Fruit fly (Drosophila melanogaster) whole organism, prepupa: ENCODE measurements around the gene CanA-14F.

Experiments used
- Blimp-1 ChIP-seq: fragments of 200-800 bp; sonication (Bioruptor generic); optimal IDR thresholded peaks from 3 replicates; lab custom pipeline; 2017; ENCODE audit warnings: missing biosample characterization, missing genetic modification characterization, mild to moderate bottlenecking, moderate library complexity, missing genetic modification reagents
- CG10631 ChIP-seq: fragments of 200-800 bp; sonication (Bioruptor generic); optimal IDR thresholded peaks from 2 replicates; lab custom pipeline; 2016; ENCODE audit warnings: missing biosample characterization, missing genetic modification characterization
- CG10669 ChIP-seq: fragments of 200-800 bp; sonication (Bioruptor generic); optimal IDR thresholded peaks from 3 replicates; lab custom pipeline; 2018; ENCODE audit warnings: missing biosample characterization, mild to moderate bottlenecking, missing genetic modification characterization, moderate library complexity
- CG11294 ChIP-seq: fragments of 200-800 bp; sonication (Bioruptor generic); IDR thresholded peaks from 2 replicates; pipeline ENCODE4 v1.3.6; 2022; ENCODE audit warnings: missing biosample characterization, missing genetic modification characterization
- CG11902 ChIP-seq: fragments of 200-800 bp; sonication (Bioruptor generic); optimal IDR thresholded peaks from 3 replicates; lab custom pipeline; 2016; ENCODE audit warnings: missing biosample characterization, missing genetic modification characterization
- CG15336 ChIP-seq: fragments of 200-800 bp; sonication (Bioruptor generic); IDR thresholded peaks from 2 replicates; pipeline ENCODE4 v1.3.6; 2022; ENCODE audit warnings: missing biosample characterization, missing genetic modification characterization
- CG1621 ChIP-seq: fragments of 200-800 bp; sonication (Bioruptor generic); optimal IDR thresholded peaks from 3 replicates; lab custom pipeline; 2018; ENCODE audit warnings: missing biosample characterization, mild to moderate bottlenecking, missing genetic modification characterization
- CG16779 ChIP-seq: fragments of 200-800 bp; sonication (Bioruptor generic); optimal IDR thresholded peaks from 3 replicates; lab custom pipeline; 2017; ENCODE audit warnings: missing biosample characterization, mild to moderate bottlenecking, missing genetic modification characterization
- CG31627 ChIP-seq: fragments of 200-800 bp; sonication (Bioruptor generic); optimal IDR thresholded peaks from 3 replicates; lab custom pipeline; 2016; ENCODE audit warnings: missing biosample characterization, missing genetic modification characterization
- CG32006 ChIP-seq: fragments of 200-800 bp; sonication (Bioruptor generic); optimal IDR thresholded peaks from 3 replicates; lab custom pipeline; 2017; ENCODE audit warnings: missing biosample characterization, mild to moderate bottlenecking, missing genetic modification characterization
- CG6163 ChIP-seq: fragments of 200-800 bp; sonication (Bioruptor generic); IDR thresholded peaks from 3 replicates; pipeline ENCODE4 v1.3.6; 2022; ENCODE audit warnings: missing biosample characterization, missing genetic modification characterization
- CG6276 ChIP-seq: fragments of 200-800 bp; sonication (Bioruptor generic); optimal IDR thresholded peaks from 2 replicates; lab custom pipeline; 2017; ENCODE audit warnings: missing biosample characterization, mild to moderate bottlenecking, missing genetic modification characterization
- CG6854 ChIP-seq: fragments of 200-800 bp; sonication (Bioruptor generic); optimal IDR thresholded peaks from 2 replicates; lab custom pipeline; 2017; ENCODE audit warnings: missing biosample characterization, mild to moderate bottlenecking, missing genetic modification characterization
- CG7368 ChIP-seq: fragments of 200-800 bp; sonication (Bioruptor generic); optimal IDR thresholded peaks from 3 replicates; lab custom pipeline; 2016; ENCODE audit warnings: missing biosample characterization, missing genetic modification characterization
- CG8119 ChIP-seq: fragments of 200-800 bp; sonication (Bioruptor generic); IDR thresholded peaks from 3 replicates; pipeline ENCODE4 v1.3.6; 2022; ENCODE audit warnings: missing biosample characterization, missing genetic modification characterization
- CG8319 ChIP-seq: fragments of 200-800 bp; sonication (Bioruptor generic); optimal IDR thresholded peaks from 3 replicates; lab custom pipeline; 2016; ENCODE audit warnings: missing biosample characterization, missing genetic modification characterization
- CG8632 ChIP-seq: fragments of 200-800 bp; sonication (Bioruptor generic); optimal IDR thresholded peaks from 3 replicates; lab custom pipeline; 2016; ENCODE audit warnings: missing biosample characterization, missing genetic modification characterization
- CG9139 ChIP-seq: fragments of 200-800 bp; sonication (Bioruptor generic); optimal IDR thresholded peaks from 3 replicates; lab custom pipeline; 2017; ENCODE audit warnings: missing biosample characterization, mild to moderate bottlenecking, missing genetic modification characterization
- Eip75B ChIP-seq: fragments of 200-800 bp; sonication (Bioruptor generic); optimal IDR thresholded peaks from 3 replicates; lab custom pipeline; 2016; ENCODE audit warnings: missing biosample characterization, missing genetic modification characterization
- Eip78C ChIP-seq: fragments of 200-800 bp; sonication (Bioruptor generic); peaks from one replicate; lab custom pipeline; 2016; ENCODE audit warnings: missing biosample characterization, missing genetic modification characterization
- Ets21C ChIP-seq: fragments of 200-800 bp; sonication (Bioruptor generic); optimal IDR thresholded peaks from 3 replicates; lab custom pipeline; 2016; ENCODE audit warnings: missing biosample characterization, missing genetic modification characterization
- Ets96B ChIP-seq: fragments of 200-800 bp; optimal IDR thresholded peaks from 2 replicates; lab custom pipeline; 2019; ENCODE audit warnings: missing biosample characterization, mild to moderate bottlenecking, missing genetic modification characterization, moderate library complexity
- Gug ChIP-seq: fragments of 200-800 bp; sonication (Bioruptor generic); IDR thresholded peaks from 2 replicates; pipeline ENCODE4 v1.3.6; 2022; ENCODE audit warnings: missing biosample characterization, missing genetic modification characterization
- Hr38 ChIP-seq: sonication (Bioruptor generic); optimal IDR thresholded peaks from 2 replicates; lab custom pipeline; 2016; ENCODE audit warnings: missing biosample characterization, missing genetic modification characterization
- Hr39 ChIP-seq: fragments of 200-800 bp; sonication (Bioruptor generic); optimal IDR thresholded peaks from 2 replicates; lab custom pipeline; 2016; ENCODE audit warnings: missing biosample characterization, missing genetic modification characterization
- Hr4 ChIP-seq: fragments of 200-800 bp; sonication (Bioruptor generic); optimal IDR thresholded peaks from 3 replicates; lab custom pipeline; 2016; ENCODE audit warnings: missing biosample characterization, missing genetic modification characterization
- Lpt ChIP-seq: fragments of 200-800 bp; sonication (Bioruptor generic); optimal IDR thresholded peaks from 3 replicates; lab custom pipeline; 2016; ENCODE audit warnings: missing biosample characterization, missing genetic modification characterization
- OdsH ChIP-seq: fragments of 200-800 bp; sonication (Bioruptor generic); optimal IDR thresholded peaks from 3 replicates; lab custom pipeline; 2016; ENCODE audit warnings: missing biosample characterization, missing genetic modification characterization
- Sox102F ChIP-seq: fragments of 200-800 bp; sonication (Bioruptor generic); optimal IDR thresholded peaks from 2 replicates; lab custom pipeline; 2016; ENCODE audit warnings: missing biosample characterization, mild to moderate bottlenecking, missing genetic modification characterization
- Sox14 ChIP-seq: fragments of 200-800 bp; sonication (Bioruptor generic); optimal IDR thresholded peaks from 3 replicates; lab custom pipeline; 2016; ENCODE audit warnings: missing biosample characterization, missing genetic modification characterization
- Sox15 ChIP-seq: fragments of 200-800 bp; sonication (Bioruptor generic); optimal IDR thresholded peaks from 3 replicates; lab custom pipeline; 2016; ENCODE audit warnings: missing biosample characterization, missing genetic modification characterization
- achi ChIP-seq: fragments of 200-800 bp; sonication (Bioruptor generic); optimal IDR thresholded peaks from 3 replicates; lab custom pipeline; 2016; ENCODE audit warnings: missing biosample characterization, missing genetic modification characterization
- acj6 ChIP-seq: fragments of 200-800 bp; sonication (Bioruptor generic); optimal IDR thresholded peaks from 3 replicates; lab custom pipeline; 2016; ENCODE audit warnings: missing biosample characterization, missing genetic modification characterization
- cyc ChIP-seq: fragments of 200-800 bp; sonication (Bioruptor generic); optimal IDR thresholded peaks from 3 replicates; lab custom pipeline; 2016; ENCODE audit warnings: missing biosample characterization, missing genetic modification characterization
- dac ChIP-seq: fragments of 200-800 bp; sonication (Bioruptor generic); optimal IDR thresholded peaks from 2 replicates; lab custom pipeline; 2017; ENCODE audit warnings: missing biosample characterization, mild to moderate bottlenecking, missing genetic modification characterization
- dsx ChIP-seq: fragments of 200-800 bp; optimal IDR thresholded peaks from 3 replicates; lab custom pipeline; 2019; ENCODE audit warnings: missing biosample characterization, mild to moderate bottlenecking, missing genetic modification characterization, moderate library complexity; ENCODE audit not compliant: poor library complexity, severe bottlenecking
- eg ChIP-seq: fragments of 200-800 bp; sonication (Bioruptor generic); IDR thresholded peaks from 3 replicates; pipeline ENCODE4 v1.3.6; 2022; ENCODE audit warnings: missing biosample characterization, missing genetic modification characterization
- esn ChIP-seq: fragments of 200-800 bp; sonication (Bioruptor generic); optimal IDR thresholded peaks from 2 replicates; lab custom pipeline; 2016; ENCODE audit warnings: missing biosample characterization, mild to moderate bottlenecking, missing genetic modification characterization, moderate library complexity
- fd85E ChIP-seq: fragments of 200-800 bp; sonication (Bioruptor generic); optimal IDR thresholded peaks from 3 replicates; lab custom pipeline; 2016; ENCODE audit warnings: missing biosample characterization, missing genetic modification characterization
- fkh ChIP-seq: fragments of 200-800 bp; sonication (Bioruptor generic); optimal IDR thresholded peaks from 3 replicates; lab custom pipeline; 2017; ENCODE audit warnings: missing biosample characterization, mild to moderate bottlenecking, missing genetic modification characterization, moderate library complexity
- lz ChIP-seq: fragments of 200-800 bp; sonication (Bioruptor generic); optimal IDR thresholded peaks from 3 replicates; lab custom pipeline; 2016; ENCODE audit warnings: missing biosample characterization, missing genetic modification characterization
- net ChIP-seq: fragments of 200-800 bp; sonication (Bioruptor generic); optimal IDR thresholded peaks from 3 replicates; lab custom pipeline; 2016; ENCODE audit warnings: missing biosample characterization, missing genetic modification characterization
- pdm3 ChIP-seq: fragments of 200-800 bp; sonication (Bioruptor generic); optimal IDR thresholded peaks from 3 replicates; lab custom pipeline; 2016; ENCODE audit warnings: missing biosample characterization, missing genetic modification characterization
- salr ChIP-seq, 2 experiments: fragments of 200-800 bp; sonication (Bioruptor generic); optimal IDR thresholded peaks; 3 replicates each; lab custom pipeline; 2016 to 2018; ENCODE audit warnings: missing biosample characterization in 2 of 2, missing genetic modification characterization in 2 of 2, mild to moderate bottlenecking in 1 of 2
- svp ChIP-seq: fragments of 200-800 bp; sonication (Bioruptor generic); peaks from one replicate; lab custom pipeline; 2016; ENCODE audit warnings: missing biosample characterization, missing genetic modification characterization
- vri ChIP-seq: fragments of 200-800 bp; sonication (Bioruptor generic); optimal IDR thresholded peaks from 3 replicates; lab custom pipeline; 2016; ENCODE audit warnings: missing biosample characterization, mild to moderate bottlenecking, missing genetic modification characterization

Gene CanA-14F

dm6 chrX:16585569-16585968, 1.4 kb downstream of the CanA-14F start (continued):
- TF ChIP-seq CG1621 (tag; lab: Kevin White, UChicago) (no peak), Lpt (no peak), OdsH (GFP tag; lab: Kevin White, UChicago) (no peak), Gug (GFP tag; lab: Robert Waterston, UW) (no peak), CG11294 (GFP tag; lab: Robert Waterston, UW) (no peak), CG6163 (peak; percentile 13; the same call in 1 of the 3 replicates), pdm3 (GFP tag; lab: Kevin White, UChicago) (peak; percentile 39)

dm6 chrX:16583730-16584129, 3.2 kb downstream of the CanA-14F start:
- no peak for TF ChIP-seq CG6854 (GFP tag; lab: Kevin White, UChicago)
- no peak for TF ChIP-seq CG6163
- no peak for TF ChIP-seq lz (GFP tag; lab: Kevin White, UChicago)
- TF ChIP-seq CG15336 (GFP tag; lab: Robert Waterston, UW), result peak; percentile 54; the same call in 1 of the 2 replicates
- no peak for TF ChIP-seq Hr38 (GFP tag; lab: Kevin White, UChicago)
- TF ChIP-seq CG6276, result peak; percentile 46
- no peak for TF ChIP-seq CG11902 (GFP tag; lab: Kevin White, UChicago)
- no peak for TF ChIP-seq Lpt
- TF ChIP-seq CG10631 (GFP tag; lab: Kevin White, UChicago), result no peak
- no peak for TF ChIP-seq Blimp-1 (GFP tag; lab: Kevin White, UChicago)
- no peak for TF ChIP-seq CG16779
- no peak for TF ChIP-seq Sox15 (GFP tag; lab: Kevin White, UChicago)
- peak; percentile 50; the same call in 1 of the 3 replicates for TF ChIP-seq eg (GFP tag; lab: Robert Waterston, UW)
- no peak for TF ChIP-seq fkh
- no peak for TF ChIP-seq CG7368 (GFP tag; lab: Kevin White, UChicago)
- no peak for TF ChIP-seq Hr39
- TF ChIP-seq Sox102F, result no peak
- TF ChIP-seq Eip78C, result peak; percentile 13
- no peak for TF ChIP-seq CG32006
- TF ChIP-seq CG8119, result peak; percentile 63; the same call in 2 of the 3 replicates
- TF ChIP-seq, all 60 proteins: peak for 5

- no peak for TF ChIP-seq CG32006
- no peak for TF ChIP-seq CG7368 (GFP tag; lab: Kevin White, UChicago)
- no peak for TF ChIP-seq lz (GFP tag; lab: Kevin White, UChicago)
- no peak for TF ChIP-seq Ets21C (GFP tag; lab: Kevin White, UChicago)
- TF ChIP-seq Eip75B, result no peak
- no peak for TF ChIP-seq esn (GFP tag; lab: Kevin White, UChicago)
- no peak for TF ChIP-seq CG15336 (GFP tag; lab: Robert Waterston, UW)
- no peak for TF ChIP-seq Gug (GFP tag; lab: Robert Waterston, UW)
Measured at dm6 chrX:16582145-16582544, 4.8 kb downstream of the CanA-14F start.

- no peak for TF ChIP-seq dsx (GFP tag; lab: Kevin White, UChicago)
- TF ChIP-seq salr (GFP tag; optimal IDR thresholded peaks at IDR 0.05; lab: Kevin White, UChicago), result no peak
- TF ChIP-seq fd85E (GFP tag; lab: Kevin White, UChicago), result no peak
- peak; percentile 3 for TF ChIP-seq CG31627
- TF ChIP-seq Sox102F, result no peak
- peak; percentile 3 for TF ChIP-seq Sox14 (GFP tag; lab: Kevin White, UChicago)
- TF ChIP-seq CG6276, result no peak
- no peak for TF ChIP-seq CG10669 (GFP tag; lab: Kevin White, UChicago)
- TF ChIP-seq vri (GFP tag; lab: Kevin White, UChicago), result no peak
- peak; percentile 15 for TF ChIP-seq acj6 (GFP tag; lab: Kevin White, UChicago)
- no peak for TF ChIP-seq Ets96B (tag; lab: Kevin White, UChicago)
- no peak for TF ChIP-seq achi
- TF ChIP-seq Lpt, result no peak
- no peak for TF ChIP-seq Gug (GFP tag; lab: Robert Waterston, UW)
- TF ChIP-seq CG8632 (GFP tag; lab: Kevin White, UChicago), result no peak
- no peak for TF ChIP-seq CG9139
- peak; percentile 55 for TF ChIP-seq Hr4 (GFP tag; lab: Kevin White, UChicago)
- no peak for TF ChIP-seq CG6854 (GFP tag; lab: Kevin White, UChicago)
- no peak for TF ChIP-seq svp (GFP tag; lab: Kevin White, UChicago)
- no peak for TF ChIP-seq CG11902 (GFP tag; lab: Kevin White, UChicago)
- TF ChIP-seq dac (GFP tag; lab: Kevin White, UChicago), result no peak
- TF ChIP-seq Blimp-1 (GFP tag; lab: Kevin White, UChicago), result no peak
- no peak for TF ChIP-seq CG7368 (GFP tag; lab: Kevin White, UChicago)
- TF ChIP-seq CG8319 (GFP tag; lab: Kevin White, UChicago), result no peak
- no peak for TF ChIP-seq net (GFP tag; lab: Kevin White, UChicago)
- TF ChIP-seq lz (GFP tag; lab: Kevin White, UChicago), result peak; percentile 4
- TF ChIP-seq fkh, result no peak
- TF ChIP-seq cyc (GFP tag; lab: Kevin White, UChicago), result peak; percentile 10
Measured at dm6 chrX:16581703-16582102, 5.3 kb downstream of the CanA-14F start.
